Worm (Caenorhabditis elegans) whole organism, mixed stage, embryonic: Measurements from ENCODE around the gene pho-10.

Experiments used
- blmp-1 ChIP-seq: fragments of 150-350 bp; optimal IDR thresholded peaks from 2 replicates; lab custom pipeline; 2014; ENCODE audit warnings: missing biosample characterization, missing genetic modification characterization
- ces-1 ChIP-seq: fragments of 150-350 bp; optimal IDR thresholded peaks from 2 replicates; lab custom pipeline; 2014; ENCODE audit warnings: missing biosample characterization, missing genetic modification reagents, missing genetic modification characterization
- elt-3 ChIP-seq: fragments of 150-350 bp; optimal IDR thresholded peaks from 2 replicates; lab custom pipeline; 2014; ENCODE audit warnings: missing biosample characterization, missing genetic modification characterization
- hlh-1 ChIP-seq: fragments of 150-350 bp; optimal IDR thresholded peaks from 2 replicates; lab custom pipeline; 2014; ENCODE audit warnings: missing biosample characterization, missing genetic modification reagents, missing genetic modification characterization
- lin-13 ChIP-seq: fragments of 150-350 bp; optimal IDR thresholded peaks from 2 replicates; lab custom pipeline; 2014; ENCODE audit warnings: missing biosample characterization, missing genetic modification characterization
- lin-32 ChIP-seq: fragments of 200-800 bp; sonication (Bioruptor generic); optimal IDR thresholded peaks from 2 replicates; lab custom pipeline; 2018; ENCODE audit warnings: mild to moderate bottlenecking, missing genetic modification characterization, missing compliant biosample characterization
- lsy-2 ChIP-seq: fragments of 150-350 bp; optimal IDR thresholded peaks from 2 replicates; lab custom pipeline; 2014; ENCODE audit warnings: missing biosample characterization, missing genetic modification characterization
- nhr-2 ChIP-seq: fragments of 150-350 bp; optimal IDR thresholded peaks from 2 replicates; lab custom pipeline; 2014; ENCODE audit warnings: missing biosample characterization, missing genetic modification characterization
- nhr-76 ChIP-seq: sonication (generic microtip); optimal IDR thresholded peaks from 2 replicates; lab custom pipeline; 2017; ENCODE audit warnings: missing biosample characterization, missing genetic modification characterization
- sem-2 ChIP-seq: fragments of 200-800 bp; sonication (Bioruptor generic); optimal IDR thresholded peaks from 2 replicates; lab custom pipeline; 2018; ENCODE audit warnings: mild to moderate bottlenecking, missing genetic modification characterization, missing compliant biosample characterization
- snpc-4 ChIP-seq: fragments of 150-350 bp; optimal IDR thresholded peaks from 2 replicates; lab custom pipeline; 2014; ENCODE audit warnings: missing biosample characterization, missing genetic modification characterization
- unc-39 ChIP-seq: fragments of 150-350 bp; optimal IDR thresholded peaks from 2 replicates; lab custom pipeline; 2014; ENCODE audit warnings: missing biosample characterization, missing genetic modification characterization
- unc-62 ChIP-seq: fragments of 150-350 bp; optimal IDR thresholded peaks from 2 replicates; lab custom pipeline; 2014; ENCODE audit warnings: missing biosample characterization, missing genetic modification reagents, missing genetic modification characterization

- TF ChIP-seq nhr-2 = no peak
- no peak for TF ChIP-seq elt-3
- TF ChIP-seq lsy-2 = no peak
- no peak for TF ChIP-seq sem-2 (GFP tag; lab: Kevin White, UChicago)
- no peak for TF ChIP-seq ces-1 (GFP tag; lab: Kevin White, UChicago)
- no peak for TF ChIP-seq blmp-1 (tag; lab: Kevin White, UChicago)
- TF ChIP-seq snpc-4 (tag; lab: Kevin White, UChicago) = no peak
- no peak for TF ChIP-seq hlh-1 (tag; lab: Kevin White, UChicago)
- TF ChIP-seq nhr-76 (tag; lab: Kevin White, UChicago) = no peak
- no peak for TF ChIP-seq lin-32
- no peak for TF ChIP-seq unc-62 (GFP tag; lab: Kevin White, UChicago)
- no peak for TF ChIP-seq lin-13
- no peak for TF ChIP-seq unc-39 (tag; lab: Kevin White, UChicago)
Measured at ce11 chrII:9916177-9916576, 4.2 kb downstream of the pho-10 start, which contains the start of gene F26C11.4.
